Fruit fly (Drosophila melanogaster) whole organism: ENCODE measurements around the gene CG10561.

ENCODE experiments used
- Dll ChIP-seq: fragments of >200 bp; optimal IDR thresholded peaks from 2 replicates; lab custom pipeline; 2017
- EcR ChIP-seq, 2 experiments: fragments of >200 bp; optimal IDR thresholded peaks; 2 replicates each; lab custom pipeline; 2017; ENCODE audit warnings: missing biosample characterization in 2 of 2, missing genetic modification characterization in 2 of 2, missing genetic modification reagents in 2 of 2
- psq ChIP-seq: fragments of >200 bp; optimal IDR thresholded peaks from 2 replicates; lab custom pipeline; 2017
- usp ChIP-seq: fragments of >200 bp; optimal IDR thresholded peaks from 2 replicates; lab custom pipeline; 2017; ENCODE audit warnings: missing biosample characterization, missing genetic modification characterization, mixed read lengths

DNA sequence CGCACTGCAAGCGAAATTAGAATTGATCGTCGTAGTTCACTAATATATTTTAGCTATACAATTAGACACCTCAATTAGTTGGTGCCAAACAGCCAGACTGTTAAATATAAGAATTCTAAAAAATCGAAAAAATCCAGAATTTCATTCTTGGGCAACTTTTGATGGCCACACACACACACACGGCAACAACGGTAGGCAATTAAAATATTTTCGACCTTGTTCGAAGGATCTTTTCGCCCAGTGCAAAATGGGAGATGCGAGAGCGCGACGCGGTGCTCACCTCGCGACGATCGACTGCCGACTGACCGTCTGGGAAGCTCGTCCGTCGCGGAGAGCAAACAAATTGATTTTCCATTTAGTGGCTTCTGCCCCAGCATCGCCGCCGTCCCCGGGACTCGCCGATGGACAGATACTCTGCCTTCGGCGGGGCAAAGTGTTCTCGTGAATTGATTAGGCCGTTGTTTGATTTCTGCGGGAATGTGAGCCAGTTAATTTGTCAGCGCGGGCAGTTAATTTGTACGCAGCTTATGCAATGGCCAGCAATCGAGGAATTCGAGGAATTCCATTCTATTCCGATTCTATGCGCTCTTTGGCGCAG, 44.6 kb upstream of the CG10561 start, which contains the start of gene CG10702:
- TF ChIP-seq EcR (GFP tag; optimal IDR thresholded peaks at IDR 0.05; lab: Kevin White, UChicago) (no peak), usp (no peak), Dll (no peak), psq (no peak)
